Fruit fly (Drosophila melanogaster): ENCODE results near the gene Adhr.

Gene Adhr

dm6 chr2L:14630988-14631723, 15.8 kb downstream of the Adhr start (continued):
- 0 out of 3 replicates have a peak, but pooled peaks have one; percentile 19 for TF ChIP-seq vnd (GFP tag; IDR thresholded peaks at IDR 0.05; ENCODE audit: partially characterized antibody)
- TF ChIP-seq danr (GFP tag; IDR thresholded peaks at IDR 0.05), result no peak
- 0 out of 2 replicates have a peak, but pooled peaks have one; percentile 25 for TF ChIP-seq lmd (GFP tag; IDR thresholded peaks at IDR 0.05)
- TF ChIP-seq CG8281 (tag; optimal IDR thresholded peaks at IDR 0.05), result peak; percentile 84
- TF ChIP-seq Neu2 (GFP tag; optimal IDR thresholded peaks at IDR 0.05; ENCODE audit: borderline replicate concordance), result no peak
- peak; percentile 25 for TF ChIP-seq nmo (GFP tag; optimal IDR thresholded peaks at IDR 0.05)
- 0 out of 2 replicates have a peak, but pooled peaks have one; percentile 21 for TF ChIP-seq CG4730 (GFP tag; IDR thresholded peaks at IDR 0.05)
- TF ChIP-seq Nf-YB (GFP tag; optimal IDR thresholded peaks at IDR 0.05), result no peak
- TF ChIP-seq ac (GFP tag; optimal IDR thresholded peaks at IDR 0.05), result no peak
- no peak for TF ChIP-seq CG9817 (tag; optimal IDR thresholded peaks at IDR 0.05)
- no peak for TF ChIP-seq Stat92E (GFP tag; optimal IDR thresholded peaks at IDR 0.05)
- no peak for TF ChIP-seq Oaz (GFP tag; IDR thresholded peaks at IDR 0.05)
- no peak for TF ChIP-seq trem (tag; optimal IDR thresholded peaks at IDR 0.05)
- TF ChIP-seq so (GFP tag; IDR thresholded peaks at IDR 0.05), result no peak
- no peak for TF ChIP-seq crp (GFP tag; optimal IDR thresholded peaks at IDR 0.05)
- no peak for TF ChIP-seq amos (GFP tag; IDR thresholded peaks at IDR 0.05; ENCODE audit: partially characterized antibody)
- no peak for TF ChIP-seq CG8478 (optimal IDR thresholded peaks at IDR 0.05)
- peak; percentile 42; the same call in 1 of the 2 replicates for TF ChIP-seq CG6689 (GFP tag; IDR thresholded peaks at IDR 0.05)
- TF ChIP-seq Ptx1 (GFP tag; IDR thresholded peaks at IDR 0.05), result peak; percentile 42; the same call in 1 of the 2 replicates
- TF ChIP-seq sens (GFP tag), result peak; percentile 76
- TF ChIP-seq E2f1 (GFP tag; IDR thresholded peaks at IDR 0.05), result peak; percentile 31; the same call in 1 of the 2 replicates
- TF ChIP-seq Dad (GFP tag; optimal IDR thresholded peaks at IDR 0.05), result no peak
- no peak for TF ChIP-seq CG10147 (GFP tag; optimal IDR thresholded peaks at IDR 0.05)
- TF ChIP-seq emc (GFP tag; optimal IDR thresholded peaks at IDR 0.05), result no peak
- TF ChIP-seq CG3407 (GFP tag; optimal IDR thresholded peaks at IDR 0.05), result no peak
- 0 out of 3 replicates have a peak, but pooled peaks have one; percentile 11 for TF ChIP-seq ase (GFP tag; IDR thresholded peaks at IDR 0.05)
- TF ChIP-seq esg (GFP tag; conservative IDR thresholded peaks at IDR 0.05), result no peak
- TF ChIP-seq CG17328 (GFP tag; IDR thresholded peaks at IDR 0.05), result no peak
- no peak for TF ChIP-seq bigmax (GFP tag; optimal IDR thresholded peaks at IDR 0.05)
- no peak for TF ChIP-seq CG12299 (tag; optimal IDR thresholded peaks at IDR 0.05)
- no peak for TF ChIP-seq Dip3 (GFP tag; optimal IDR thresholded peaks at IDR 0.05)
- TF ChIP-seq CG7271 (tag; optimal IDR thresholded peaks at IDR 0.05), result peak; percentile 26
- peak; percentile 67 for TF ChIP-seq CG1603 (tag; optimal IDR thresholded peaks at IDR 0.05)
- TF ChIP-seq CG15479 (GFP tag; optimal IDR thresholded peaks at IDR 0.05), result no peak
- no peak for TF ChIP-seq CG12769 (tag; optimal IDR thresholded peaks at IDR 0.05)
- TF ChIP-seq ato (GFP tag; IDR thresholded peaks at IDR 0.05; ENCODE audit: partially characterized antibody), result no peak
- no peak for TF ChIP-seq CG12744 (GFP tag; optimal IDR thresholded peaks at IDR 0.05)
- no peak for TF ChIP-seq slbo (GFP tag; IDR thresholded peaks at IDR 0.05)
- no peak for TF ChIP-seq CG1024 (GFP tag; IDR thresholded peaks at IDR 0.05)
- no peak for TF ChIP-seq Taf1 (GFP tag; IDR thresholded peaks at IDR 0.05)
- no peak for TF ChIP-seq CG12071 (GFP tag; optimal IDR thresholded peaks at IDR 0.05)
- TF ChIP-seq CG1647 (GFP tag; optimal IDR thresholded peaks at IDR 0.05), result no peak
- no peak for TF ChIP-seq pb (GFP tag; optimal IDR thresholded peaks at IDR 0.05)
- no peak for TF ChIP-seq Nf-YA (GFP tag; IDR thresholded peaks at IDR 0.05)
- peak; percentile 36 for TF ChIP-seq CG17359 (tag; optimal IDR thresholded peaks at IDR 0.05)
- peak; percentile 12 for TF ChIP-seq CG17829 (tag; optimal IDR thresholded peaks at IDR 0.05)
- TF ChIP-seq CG14441 (GFP tag; IDR thresholded peaks at IDR 0.05), result 0 out of 2 replicates have a peak, but pooled peaks have one; percentile 15
- peak; percentile 35 for TF ChIP-seq Oli (tag; optimal IDR thresholded peaks at IDR 0.05)
- no peak for TF ChIP-seq lbe (GFP tag; optimal IDR thresholded peaks at IDR 0.05)
